Worm (Caenorhabditis elegans) whole organism, L4 larva: ENCODE data around the gene Y59E9AL.36.

Experiments used
- F49E8.2 ChIP-seq: sonication (generic microtip); optimal IDR thresholded peaks from 2 replicates; lab custom pipeline; 2016; ENCODE audit warnings: missing compliant biosample characterization, mild to moderate bottlenecking, missing genetic modification characterization, borderline replicate concordance
- ZK546.5 ChIP-seq, 2 experiments: sonication (generic microtip); optimal IDR thresholded peaks; 2 replicates each; lab custom pipeline; 2017; ENCODE audit warnings: missing biosample characterization in 2 of 2, missing genetic modification characterization in 2 of 2
- spr-1 ChIP-seq: sonication (generic microtip); optimal IDR thresholded peaks from 2 replicates; lab custom pipeline; 2016; ENCODE audit warnings: mild to moderate bottlenecking, missing genetic modification characterization, missing compliant biosample characterization

ce11 chrIV:5230530-5230929 lies 21.2 kb upstream of the Y59E9AL.36 start, which contains the start of gene thn-5:
- TF ChIP-seq F49E8.2 (tag; lab: Kevin White, UChicago) (no peak), spr-1 (tag; lab: Kevin White, UChicago) (no peak), ZK546.5 (tag; optimal IDR thresholded peaks at IDR 0.05; lab: Kevin White, UChicago) (no peak)
